Worm (Caenorhabditis elegans) whole organism, early embryonic: ENCODE data around the gene ptr-5.

Source experiments
- B0310.2 ChIP-seq: sonication (generic microtip); optimal IDR thresholded peaks from 2 replicates; lab custom pipeline; 2016; ENCODE audit warnings: mild to moderate bottlenecking, missing genetic modification characterization, missing compliant biosample characterization
- aly-1 ChIP-seq: sonication (generic microtip); optimal IDR thresholded peaks from 2 replicates; lab custom pipeline; 2016; ENCODE audit warnings: missing genetic modification characterization, missing compliant biosample characterization
- ama-1 ChIP-seq: fragments of 150-350 bp; optimal IDR thresholded peaks from 2 replicates; lab custom pipeline; 2014
- ceh-13 ChIP-seq: fragments of 200-800 bp; sonication (Bioruptor generic); optimal IDR thresholded peaks from 2 replicates; lab custom pipeline; 2018; ENCODE audit warnings: mild to moderate bottlenecking, missing genetic modification characterization, missing compliant biosample characterization
- ets-7 ChIP-seq: sonication (generic microtip); optimal IDR thresholded peaks from 2 replicates; lab custom pipeline; 2016; ENCODE audit warnings: missing genotype, missing genetic modification characterization, missing compliant biosample characterization
- flt-1 ChIP-seq: fragments of 200-800 bp; sonication (Bioruptor generic); IDR thresholded peaks from 2 replicates; pipeline ENCODE4 v1.3.6; 2022; ENCODE audit warnings: missing genetic modification characterization, missing compliant biosample characterization
- hmbx-1 ChIP-seq: sonication (generic microtip); optimal IDR thresholded peaks from 2 replicates; lab custom pipeline; 2016; ENCODE audit warnings: mild to moderate bottlenecking, missing genetic modification characterization, missing compliant biosample characterization
- hmg-4 ChIP-seq: fragments of 200-800 bp; sonication (Bioruptor generic); optimal IDR thresholded peaks from 2 replicates; lab custom pipeline; 2018; ENCODE audit warnings: mild to moderate bottlenecking, missing genetic modification characterization, missing compliant biosample characterization
- hnd-1 ChIP-seq: sonication (generic microtip); optimal IDR thresholded peaks from 2 replicates; lab custom pipeline; 2016; ENCODE audit warnings: missing genetic modification characterization, missing compliant biosample characterization
- pes-1 ChIP-seq: fragments of 200-800 bp; sonication (Bioruptor generic); IDR thresholded peaks from 2 replicates; pipeline ENCODE4 v1.3.6; 2022; ENCODE audit warnings: missing genetic modification reagents, missing genetic modification characterization, missing compliant biosample characterization
- scrt-1 ChIP-seq: fragments of 200-800 bp; sonication (Bioruptor generic); IDR thresholded peaks from 2 replicates; pipeline ENCODE4 v1.3.6; 2022; ENCODE audit warnings: missing genetic modification characterization, missing compliant biosample characterization
- sea-1 ChIP-seq: fragments of 200-800 bp; sonication (Bioruptor generic); conservative IDR thresholded peaks from 2 replicates; pipeline ENCODE4 v1.3.6; 2022; ENCODE audit warnings: missing genetic modification characterization, missing compliant biosample characterization
- tbx-37 ChIP-seq: fragments of 200-800 bp; sonication (Bioruptor generic); conservative IDR thresholded peaks from 2 replicates; pipeline ENCODE4 v1.3.6; 2022; ENCODE audit warnings: missing genetic modification reagents, missing genetic modification characterization, missing compliant biosample characterization
- tra-4 ChIP-seq: sonication (generic microtip); optimal IDR thresholded peaks from 2 replicates; lab custom pipeline; 2017; ENCODE audit warnings: missing genetic modification characterization, missing compliant biosample characterization

ce11 chrX:17288378-17288777 is 30.0 kb upstream of the ptr-5 start:
- TF ChIP-seq hmbx-1 = no peak
- peak; percentile 63 for TF ChIP-seq pes-1 (GFP tag; lab: Robert Waterston, UW)
- TF ChIP-seq ama-1 (lab: Kevin White, UChicago) = no peak
- TF ChIP-seq hmg-4 (GFP tag; lab: Kevin White, UChicago) = no peak
- no peak for TF ChIP-seq scrt-1
- no peak for TF ChIP-seq tra-4 (tag; lab: Kevin White, UChicago)
- no peak for TF ChIP-seq tbx-37 (GFP tag; lab: Robert Waterston, UW)
- TF ChIP-seq ets-7 (tag; lab: Kevin White, UChicago) = no peak
- TF ChIP-seq aly-1 = no peak
- no peak for TF ChIP-seq sea-1 (GFP tag; lab: Robert Waterston, UW)
- TF ChIP-seq flt-1 (GFP tag; lab: Robert Waterston, UW) = peak; percentile 64; the same call in 1 of the 2 replicates
- TF ChIP-seq hnd-1 (tag; lab: Kevin White, UChicago) = no peak
- no peak for TF ChIP-seq B0310.2 (tag; lab: Kevin White, UChicago)
- TF ChIP-seq ceh-13 (GFP tag; lab: Kevin White, UChicago) = no peak
